Fruit fly (Drosophila melanogaster) S2 (cell line): ENCODE data around the gene jub.

ENCODE experiments used
- CG8478 ChIP-seq: fragments of >200 bp; optimal IDR thresholded peaks from 2 replicates; lab custom pipeline; 2018
- CTCF ChIP-seq, 2 experiments: fragments of >200 bp; optimal IDR thresholded peaks; 2 replicates each; lab custom pipeline; 2018

DNA sequence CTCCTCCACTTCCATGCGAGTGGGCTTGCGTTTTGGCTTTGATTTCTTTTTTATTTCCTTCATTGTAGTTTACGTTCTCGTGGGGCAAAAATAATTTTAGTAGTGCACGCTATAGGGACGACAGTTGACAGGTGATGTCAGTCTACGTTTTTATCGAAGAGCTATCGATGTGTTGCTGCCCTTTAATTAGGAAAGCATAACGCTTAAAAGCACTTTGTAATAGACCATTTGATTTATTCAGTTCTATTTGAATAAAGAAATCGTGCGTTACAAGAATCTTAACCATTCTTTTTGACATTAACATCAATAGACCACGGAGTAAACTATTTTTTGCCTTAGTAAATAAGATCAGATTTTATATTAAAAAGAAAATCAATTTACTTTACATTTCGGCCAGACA is 39.1 kb downstream of the jub start, which contains the start of gene CG10993:
- TF ChIP-seq CG8478 (lab: Kevin White, UChicago) (no peak), CTCF (optimal IDR thresholded peaks at IDR 0.05; lab: Kevin White, UChicago) (no peak)
